Worm (Caenorhabditis elegans): ENCODE measurements around the gene B0393.7.
"Not testable (repeated sequence)": the region's sequence is repeated elsewhere in the genome, so short reads cannot be mapped to it uniquely, and the experiment has no call there.

DNA sequence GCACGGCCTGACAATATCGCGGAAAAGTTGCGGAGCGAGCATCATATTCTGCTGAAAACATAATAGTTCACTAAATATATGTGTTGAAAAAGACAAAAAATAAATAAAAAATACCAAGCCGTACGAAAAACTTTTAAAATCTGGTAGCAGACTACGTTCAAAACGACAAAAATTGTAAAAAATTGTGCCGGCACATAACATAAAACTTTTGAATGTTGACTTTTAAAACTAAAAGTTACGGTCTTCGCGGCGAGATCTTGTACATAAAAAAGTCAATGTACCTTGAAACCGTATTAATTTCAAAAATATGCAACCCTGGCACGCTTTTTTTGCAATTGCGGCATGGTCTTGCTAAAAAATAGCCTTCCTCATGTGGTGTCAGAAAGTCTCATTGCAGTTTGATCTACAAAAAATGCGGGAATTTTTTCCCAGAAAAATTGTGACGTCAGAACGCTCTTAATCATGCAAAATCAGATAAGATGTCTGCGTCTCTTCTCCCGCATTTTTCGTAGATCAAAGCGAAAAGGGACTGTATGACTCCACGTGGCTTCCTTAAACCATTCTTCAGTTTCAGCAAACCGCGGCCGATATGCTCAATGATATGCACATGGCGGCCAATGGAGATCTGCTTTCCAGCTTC is 4.2 kb upstream of the B0393.7 start, which contains the start of the genes gex-5 and C38D4.10:
- not testable (repeated sequence) for TF ChIP-seq him-1, dao-5 (tag; optimal IDR thresholded peaks at IDR 0.05)
